Worm (Caenorhabditis elegans) whole organism, mixed stage, embryonic: ENCODE data around the gene sri-34.
A peak's percentile ranks its signal among the peaks of the same experiment; 100 is the strongest.

Experiments
- M03D4.4 ChIP-seq: sonication (generic microtip); optimal IDR thresholded peaks from 2 replicates; lab custom pipeline; 2017; ENCODE audit warnings: mild to moderate bottlenecking, missing genetic modification characterization, missing compliant biosample characterization
- ceh-39 ChIP-seq: fragments of 150-350 bp; optimal IDR thresholded peaks from 2 replicates; lab custom pipeline; 2014; ENCODE audit warnings: missing biosample characterization, missing genetic modification characterization
- ceh-83 ChIP-seq: fragments of 200-800 bp; sonication (Bioruptor generic); optimal IDR thresholded peaks from 2 replicates; lab custom pipeline; 2018; ENCODE audit warnings: mild to moderate bottlenecking, missing genetic modification characterization, missing compliant biosample characterization
- elt-1 ChIP-seq: sonication (generic microtip); optimal IDR thresholded peaks from 2 replicates; lab custom pipeline; 2017; ENCODE audit warnings: missing genetic modification characterization, mild to moderate bottlenecking, missing compliant biosample characterization, antibody characterized with exemption, moderate library complexity, borderline replicate concordance; ENCODE audit not compliant: insufficient read depth
- elt-3 ChIP-seq: fragments of 150-350 bp; optimal IDR thresholded peaks from 2 replicates; lab custom pipeline; 2014; ENCODE audit warnings: missing biosample characterization, missing genetic modification characterization
- lin-13 ChIP-seq: fragments of 150-350 bp; optimal IDR thresholded peaks from 2 replicates; lab custom pipeline; 2014; ENCODE audit warnings: missing biosample characterization, missing genetic modification characterization
- lsy-2 ChIP-seq: fragments of 150-350 bp; optimal IDR thresholded peaks from 2 replicates; lab custom pipeline; 2014; ENCODE audit warnings: missing biosample characterization, missing genetic modification characterization
- mep-1 ChIP-seq: fragments of 150-350 bp; optimal IDR thresholded peaks from 2 replicates; lab custom pipeline; 2017; ENCODE audit warnings: missing biosample characterization, missing genetic modification reagents, missing genetic modification characterization, inconsistent platforms
- nhr-237 ChIP-seq: fragments of 150-350 bp; optimal IDR thresholded peaks from 2 replicates; lab custom pipeline; 2014; ENCODE audit warnings: missing biosample characterization, missing genetic modification characterization
- nhr-28 ChIP-seq: fragments of 150-350 bp; optimal IDR thresholded peaks from 2 replicates; lab custom pipeline; 2014; ENCODE audit warnings: missing biosample characterization, missing genetic modification characterization
- nhr-76 ChIP-seq: sonication (generic microtip); optimal IDR thresholded peaks from 2 replicates; lab custom pipeline; 2017; ENCODE audit warnings: missing biosample characterization, missing genetic modification characterization
- snpc-4 ChIP-seq: fragments of 150-350 bp; optimal IDR thresholded peaks from 2 replicates; lab custom pipeline; 2014; ENCODE audit warnings: missing biosample characterization, missing genetic modification characterization
- tbx-8 ChIP-seq: fragments of 200-800 bp; sonication (Bioruptor generic); optimal IDR thresholded peaks from 2 replicates; lab custom pipeline; 2018; ENCODE audit warnings: mild to moderate bottlenecking, missing genetic modification characterization, moderate library complexity, missing compliant biosample characterization

Gene sri-34

ce11 chrII:3109533-3109932, 49.4 kb downstream of the sri-34 start:
- no peak for TF ChIP-seq mep-1 (tag; lab: Kevin White, UChicago)
- TF ChIP-seq snpc-4 (tag; lab: Kevin White, UChicago), result no peak
- TF ChIP-seq lin-13 (tag; lab: Kevin White, UChicago), result no peak
- no peak for TF ChIP-seq nhr-76 (tag; lab: Kevin White, UChicago)
- no peak for TF ChIP-seq nhr-237 (tag; lab: Kevin White, UChicago)
- no peak for TF ChIP-seq tbx-8 (GFP tag; lab: Kevin White, UChicago)
- no peak for TF ChIP-seq M03D4.4 (tag; lab: Kevin White, UChicago)
- no peak for TF ChIP-seq lsy-2 (tag; lab: Kevin White, UChicago)
- no peak for TF ChIP-seq elt-3 (tag; lab: Kevin White, UChicago)
- TF ChIP-seq nhr-28 (tag; lab: Kevin White, UChicago), result no peak
- no peak for TF ChIP-seq ceh-39 (tag; lab: Kevin White, UChicago)

- peak; percentile 43 for TF ChIP-seq ceh-83
- no peak for TF ChIP-seq elt-1 (tag; lab: Kevin White, UChicago)
- TF ChIP-seq, all 35 proteins: peak for 1
Measured at ce11 chrII:3108101-3108500, 50.8 kb downstream of the sri-34 start.
